Fruit fly (Drosophila melanogaster) whole organism, prepupa: Measurements from ENCODE around the gene CG11726.

Source experiments
- Blimp-1 ChIP-seq: fragments of 200-800 bp; sonication (Bioruptor generic); optimal IDR thresholded peaks from 3 replicates; lab custom pipeline; 2017; ENCODE audit warnings: missing biosample characterization, missing genetic modification characterization, mild to moderate bottlenecking, moderate library complexity, missing genetic modification reagents
- CG10631 ChIP-seq: fragments of 200-800 bp; sonication (Bioruptor generic); optimal IDR thresholded peaks from 2 replicates; lab custom pipeline; 2016; ENCODE audit warnings: missing biosample characterization, missing genetic modification characterization
- CG10669 ChIP-seq: fragments of 200-800 bp; sonication (Bioruptor generic); optimal IDR thresholded peaks from 3 replicates; lab custom pipeline; 2018; ENCODE audit warnings: missing biosample characterization, mild to moderate bottlenecking, missing genetic modification characterization, moderate library complexity
- CG11294 ChIP-seq: fragments of 200-800 bp; sonication (Bioruptor generic); IDR thresholded peaks from 2 replicates; pipeline ENCODE4 v1.3.6; 2022; ENCODE audit warnings: missing biosample characterization, missing genetic modification characterization
- CG11762 ChIP-seq: fragments of 200-800 bp; sonication (Bioruptor generic); optimal IDR thresholded peaks from 3 replicates; lab custom pipeline; 2016; ENCODE audit warnings: missing biosample characterization, missing genetic modification characterization; ENCODE audit not compliant: insufficient read depth
- CG1621 ChIP-seq: fragments of 200-800 bp; sonication (Bioruptor generic); optimal IDR thresholded peaks from 3 replicates; lab custom pipeline; 2018; ENCODE audit warnings: missing biosample characterization, mild to moderate bottlenecking, missing genetic modification characterization
- CG16779 ChIP-seq: fragments of 200-800 bp; sonication (Bioruptor generic); optimal IDR thresholded peaks from 3 replicates; lab custom pipeline; 2017; ENCODE audit warnings: missing biosample characterization, mild to moderate bottlenecking, missing genetic modification characterization
- CG3032 ChIP-seq: fragments of 200-800 bp; optimal IDR thresholded peaks from 2 replicates; lab custom pipeline; 2019; ENCODE audit warnings: missing biosample characterization, mild to moderate bottlenecking, missing genetic modification characterization, moderate library complexity
- CG32006 ChIP-seq: fragments of 200-800 bp; sonication (Bioruptor generic); optimal IDR thresholded peaks from 3 replicates; lab custom pipeline; 2017; ENCODE audit warnings: missing biosample characterization, mild to moderate bottlenecking, missing genetic modification characterization
- CG34406 ChIP-seq: fragments of 200-800 bp; sonication (Bioruptor generic); optimal IDR thresholded peaks from 3 replicates; lab custom pipeline; 2016; ENCODE audit warnings: missing biosample characterization, missing genetic modification characterization
- CG6163 ChIP-seq: fragments of 200-800 bp; sonication (Bioruptor generic); IDR thresholded peaks from 3 replicates; pipeline ENCODE4 v1.3.6; 2022; ENCODE audit warnings: missing biosample characterization, missing genetic modification characterization
- CG6792 ChIP-seq: fragments of 200-800 bp; sonication (Bioruptor generic); optimal IDR thresholded peaks from 3 replicates; lab custom pipeline; 2016; ENCODE audit warnings: missing biosample characterization, missing genetic modification characterization
- CG6808 ChIP-seq: fragments of 200-800 bp; sonication (Bioruptor generic); optimal IDR thresholded peaks from 3 replicates; lab custom pipeline; 2017; ENCODE audit warnings: missing biosample characterization, missing genetic modification characterization, mild to moderate bottlenecking, moderate library complexity, missing genetic modification reagents
- CG7368 ChIP-seq: fragments of 200-800 bp; sonication (Bioruptor generic); optimal IDR thresholded peaks from 3 replicates; lab custom pipeline; 2016; ENCODE audit warnings: missing biosample characterization, missing genetic modification characterization
- CG8119 ChIP-seq: fragments of 200-800 bp; sonication (Bioruptor generic); IDR thresholded peaks from 3 replicates; pipeline ENCODE4 v1.3.6; 2022; ENCODE audit warnings: missing biosample characterization, missing genetic modification characterization
- CG8319 ChIP-seq: fragments of 200-800 bp; sonication (Bioruptor generic); optimal IDR thresholded peaks from 3 replicates; lab custom pipeline; 2016; ENCODE audit warnings: missing biosample characterization, missing genetic modification characterization
- CG8632 ChIP-seq: fragments of 200-800 bp; sonication (Bioruptor generic); optimal IDR thresholded peaks from 3 replicates; lab custom pipeline; 2016; ENCODE audit warnings: missing biosample characterization, missing genetic modification characterization
- CG9139 ChIP-seq: fragments of 200-800 bp; sonication (Bioruptor generic); optimal IDR thresholded peaks from 3 replicates; lab custom pipeline; 2017; ENCODE audit warnings: missing biosample characterization, mild to moderate bottlenecking, missing genetic modification characterization
- Eip75B ChIP-seq: fragments of 200-800 bp; sonication (Bioruptor generic); optimal IDR thresholded peaks from 3 replicates; lab custom pipeline; 2016; ENCODE audit warnings: missing biosample characterization, missing genetic modification characterization
- Eip78C ChIP-seq: fragments of 200-800 bp; sonication (Bioruptor generic); peaks from one replicate; lab custom pipeline; 2016; ENCODE audit warnings: missing biosample characterization, missing genetic modification characterization
- Ets96B ChIP-seq: fragments of 200-800 bp; optimal IDR thresholded peaks from 2 replicates; lab custom pipeline; 2019; ENCODE audit warnings: missing biosample characterization, mild to moderate bottlenecking, missing genetic modification characterization, moderate library complexity
- Hr38 ChIP-seq: sonication (Bioruptor generic); optimal IDR thresholded peaks from 2 replicates; lab custom pipeline; 2016; ENCODE audit warnings: missing biosample characterization, missing genetic modification characterization
- Hr39 ChIP-seq: fragments of 200-800 bp; sonication (Bioruptor generic); optimal IDR thresholded peaks from 2 replicates; lab custom pipeline; 2016; ENCODE audit warnings: missing biosample characterization, missing genetic modification characterization
- Hr4 ChIP-seq: fragments of 200-800 bp; sonication (Bioruptor generic); optimal IDR thresholded peaks from 3 replicates; lab custom pipeline; 2016; ENCODE audit warnings: missing biosample characterization, missing genetic modification characterization
- Lpt ChIP-seq: fragments of 200-800 bp; sonication (Bioruptor generic); optimal IDR thresholded peaks from 3 replicates; lab custom pipeline; 2016; ENCODE audit warnings: missing biosample characterization, missing genetic modification characterization
- Smox ChIP-seq: fragments of 200-800 bp; sonication (Bioruptor generic); optimal IDR thresholded peaks from 3 replicates; lab custom pipeline; 2016; ENCODE audit warnings: missing biosample characterization, missing genetic modification characterization
- Sox102F ChIP-seq: fragments of 200-800 bp; sonication (Bioruptor generic); optimal IDR thresholded peaks from 2 replicates; lab custom pipeline; 2016; ENCODE audit warnings: missing biosample characterization, mild to moderate bottlenecking, missing genetic modification characterization
- Sox14 ChIP-seq: fragments of 200-800 bp; sonication (Bioruptor generic); optimal IDR thresholded peaks from 3 replicates; lab custom pipeline; 2016; ENCODE audit warnings: missing biosample characterization, missing genetic modification characterization
- Sox15 ChIP-seq: fragments of 200-800 bp; sonication (Bioruptor generic); optimal IDR thresholded peaks from 3 replicates; lab custom pipeline; 2016; ENCODE audit warnings: missing biosample characterization, missing genetic modification characterization
- achi ChIP-seq: fragments of 200-800 bp; sonication (Bioruptor generic); optimal IDR thresholded peaks from 3 replicates; lab custom pipeline; 2016; ENCODE audit warnings: missing biosample characterization, missing genetic modification characterization
- cyc ChIP-seq: fragments of 200-800 bp; sonication (Bioruptor generic); optimal IDR thresholded peaks from 3 replicates; lab custom pipeline; 2016; ENCODE audit warnings: missing biosample characterization, missing genetic modification characterization
- dac ChIP-seq: fragments of 200-800 bp; sonication (Bioruptor generic); optimal IDR thresholded peaks from 2 replicates; lab custom pipeline; 2017; ENCODE audit warnings: missing biosample characterization, mild to moderate bottlenecking, missing genetic modification characterization
- dsx ChIP-seq: fragments of 200-800 bp; optimal IDR thresholded peaks from 3 replicates; lab custom pipeline; 2019; ENCODE audit warnings: missing biosample characterization, mild to moderate bottlenecking, missing genetic modification characterization, moderate library complexity; ENCODE audit not compliant: poor library complexity, severe bottlenecking
- eg ChIP-seq: fragments of 200-800 bp; sonication (Bioruptor generic); IDR thresholded peaks from 3 replicates; pipeline ENCODE4 v1.3.6; 2022; ENCODE audit warnings: missing biosample characterization, missing genetic modification characterization
- esn ChIP-seq: fragments of 200-800 bp; sonication (Bioruptor generic); optimal IDR thresholded peaks from 2 replicates; lab custom pipeline; 2016; ENCODE audit warnings: missing biosample characterization, mild to moderate bottlenecking, missing genetic modification characterization, moderate library complexity
- fd85E ChIP-seq: fragments of 200-800 bp; sonication (Bioruptor generic); optimal IDR thresholded peaks from 3 replicates; lab custom pipeline; 2016; ENCODE audit warnings: missing biosample characterization, missing genetic modification characterization
- lz ChIP-seq: fragments of 200-800 bp; sonication (Bioruptor generic); optimal IDR thresholded peaks from 3 replicates; lab custom pipeline; 2016; ENCODE audit warnings: missing biosample characterization, missing genetic modification characterization
- net ChIP-seq: fragments of 200-800 bp; sonication (Bioruptor generic); optimal IDR thresholded peaks from 3 replicates; lab custom pipeline; 2016; ENCODE audit warnings: missing biosample characterization, missing genetic modification characterization
- salr ChIP-seq, 2 experiments: fragments of 200-800 bp; sonication (Bioruptor generic); optimal IDR thresholded peaks; 3 replicates each; lab custom pipeline; 2016 to 2018; ENCODE audit warnings: missing biosample characterization in 2 of 2, missing genetic modification characterization in 2 of 2, mild to moderate bottlenecking in 1 of 2
- spab ChIP-seq: fragments of 200-800 bp; sonication (Bioruptor generic); optimal IDR thresholded peaks from 2 replicates; lab custom pipeline; 2017; ENCODE audit warnings: missing biosample characterization, mild to moderate bottlenecking, missing genetic modification characterization, missing genetic modification reagents
- ss ChIP-seq, 2 experiments: fragments of 200-800 bp; sonication (Bioruptor generic); optimal IDR thresholded peaks; 2 replicates in 1 of 2; 3 replicates in 1 of 2; lab custom pipeline; 2017 to 2018; ENCODE audit warnings: mild to moderate bottlenecking in 2 of 2, missing biosample characterization in 2 of 2, missing genetic modification characterization in 2 of 2, moderate library complexity in 1 of 2
- svp ChIP-seq: fragments of 200-800 bp; sonication (Bioruptor generic); peaks from one replicate; lab custom pipeline; 2016; ENCODE audit warnings: missing biosample characterization, missing genetic modification characterization

The CG11726 gene

DNA sequence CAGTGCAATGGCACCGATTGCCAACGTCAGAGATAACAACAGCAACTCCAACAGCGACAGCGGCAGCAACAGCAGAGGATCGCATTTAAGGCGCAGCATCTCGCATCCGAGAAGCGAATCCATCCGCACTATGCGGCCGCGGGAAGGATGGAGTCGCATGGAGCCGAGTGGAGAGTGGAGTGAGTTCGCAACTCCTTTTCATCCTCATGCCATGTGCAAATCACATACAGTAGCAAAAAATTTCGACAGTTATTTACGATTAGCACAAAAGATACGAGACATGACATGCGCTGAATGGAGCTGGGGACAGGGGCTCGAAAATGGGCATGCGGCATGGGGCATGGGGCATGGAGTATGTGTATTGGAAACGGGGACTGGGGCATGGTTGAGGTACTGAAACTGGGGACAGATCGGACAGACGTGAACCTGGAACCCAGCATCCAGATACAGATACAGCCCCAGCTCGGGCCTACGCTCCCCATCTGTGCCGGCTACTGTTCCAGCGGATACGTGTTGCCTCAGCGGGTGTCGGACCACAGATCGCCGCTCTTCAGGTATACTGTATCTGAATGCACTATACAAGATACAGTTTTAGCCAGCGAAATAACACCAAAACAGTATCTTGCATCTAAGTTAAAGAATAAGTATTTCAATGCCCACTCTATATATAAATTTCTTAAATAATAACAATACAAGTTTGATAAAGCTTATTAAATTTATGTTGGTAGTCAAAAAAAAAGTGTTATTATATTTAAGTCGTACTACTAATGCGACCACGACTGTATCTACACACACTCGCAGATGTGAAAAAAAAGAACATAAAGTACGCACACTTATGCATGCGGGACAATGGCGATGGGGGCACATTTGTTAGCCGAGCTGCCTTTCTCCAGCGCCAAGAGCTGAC, 24.5 kb upstream of the CG11726 start (continued):
- TF ChIP-seq Ets96B (peak; percentile 91), eg (GFP tag; lab: Robert Waterston, UW) (peak; percentile 76), CG10631 (GFP tag; lab: Kevin White, UChicago) (peak; percentile 84), CG1621 (peak; percentile 64), lz (GFP tag; lab: Kevin White, UChicago) (peak; percentile 57), CG8632 (peak; percentile 78), CG34406 (GFP tag; lab: Kevin White, UChicago) (peak; percentile 70), CG11294 (GFP tag; lab: Robert Waterston, UW) (peak; percentile 63; the same call in 1 of the 2 replicates), Sox15 (GFP tag; lab: Kevin White, UChicago) (peak; percentile 35), Hr4 (peak; percentile 63), fd85E (GFP tag; lab: Kevin White, UChicago) (peak; percentile 53), CG16779 (tag; lab: Kevin White, UChicago) (peak; percentile 55), achi (GFP tag; lab: Kevin White, UChicago) (peak; percentile 75), Hr39 (GFP tag; lab: Kevin White, UChicago) (peak; percentile 16), Smox (GFP tag; lab: Kevin White, UChicago) (peak; percentile 75), CG8319 (GFP tag; lab: Kevin White, UChicago) (peak; percentile 61), CG9139 (GFP tag; lab: Kevin White, UChicago) (peak; percentile 28), spab (GFP tag; lab: Kevin White, UChicago) (peak; percentile 88), CG6792 (peak; percentile 78), net (GFP tag; lab: Kevin White, UChicago) (peak; percentile 71), CG3032 (tag; lab: Kevin White, UChicago) (peak; percentile 91), CG32006 (GFP tag; lab: Kevin White, UChicago) (peak; percentile 78), CG7368 (peak; percentile 64), dac (peak; percentile 15), CG10669 (GFP tag; lab: Kevin White, UChicago) (peak; percentile 88), cyc (GFP tag; lab: Kevin White, UChicago) (peak; percentile 67), Sox102F (GFP tag; lab: Kevin White, UChicago) (peak; percentile 47), salr (GFP tag; optimal IDR thresholded peaks at IDR 0.05; lab: Kevin White, UChicago) (peak; percentile 43 to 78), Hr38 (GFP tag; lab: Kevin White, UChicago) (no peak), CG11762 (GFP tag; lab: Kevin White, UChicago) (peak; percentile 73), dsx (GFP tag; lab: Kevin White, UChicago) (peak; percentile 74), Sox14 (peak; percentile 66), CG6163 (GFP tag; lab: Robert Waterston, UW) (peak; percentile 89), CG6808 (GFP tag; lab: Kevin White, UChicago) (peak; percentile 89)

DNA sequence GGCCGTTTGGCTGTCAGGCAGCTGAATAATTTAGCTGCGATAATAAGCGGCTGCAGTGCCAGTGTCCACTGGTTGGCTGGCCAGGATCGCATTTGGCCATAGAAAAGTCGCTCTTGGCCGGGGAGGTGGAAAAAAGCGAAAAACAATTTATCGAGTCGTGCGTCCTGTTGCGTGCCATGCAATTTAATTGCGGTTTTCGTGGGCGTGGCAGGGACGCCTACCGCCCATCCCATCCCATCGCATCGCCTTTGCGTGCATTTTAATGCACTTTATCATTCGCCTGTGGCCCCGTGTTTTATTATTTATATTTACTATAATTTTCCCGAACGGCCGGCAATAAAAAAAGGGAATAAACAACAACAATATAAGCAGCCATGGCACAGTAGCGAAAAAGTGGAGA, 23.1 kb upstream of the CG11726 start:
- TF ChIP-seq Hr38 (GFP tag; lab: Kevin White, UChicago) (no peak), Blimp-1 (GFP tag; lab: Kevin White, UChicago) (no peak), Smox (GFP tag; lab: Kevin White, UChicago) (no peak), fd85E (GFP tag; lab: Kevin White, UChicago) (no peak), Eip78C (GFP tag; lab: Kevin White, UChicago) (peak; percentile 49), CG8119 (GFP tag; lab: Robert Waterston, UW) (no peak), CG8319 (GFP tag; lab: Kevin White, UChicago) (no peak), Sox102F (GFP tag; lab: Kevin White, UChicago) (no peak), Eip75B (no peak), net (GFP tag; lab: Kevin White, UChicago) (no peak), svp (GFP tag; lab: Kevin White, UChicago) (peak; percentile 31), Hr39 (GFP tag; lab: Kevin White, UChicago) (no peak), Lpt (GFP tag; lab: Kevin White, UChicago) (no peak), dac (no peak), CG6163 (GFP tag; lab: Robert Waterston, UW) (0 out of 3 replicates have a peak, but pooled peaks have one; percentile 0), dsx (GFP tag; lab: Kevin White, UChicago) (no peak), ss (GFP tag; optimal IDR thresholded peaks at IDR 0.05; lab: Kevin White, UChicago) (peak; percentile 34 to 99), esn (GFP tag; lab: Kevin White, UChicago) (no peak), CG34406 (GFP tag; lab: Kevin White, UChicago) (no peak), CG1621 (peak; percentile 21), CG6808 (GFP tag; lab: Kevin White, UChicago) (peak; percentile 4)
- TF ChIP-seq, all 60 proteins: peak for 6
